Worm (Caenorhabditis elegans) whole organism, late embryonic: Measurements from ENCODE around the gene T01C1.4.

Experiments used
- C08G9.2 ChIP-seq: sonication (generic microtip); optimal IDR thresholded peaks from 2 replicates; lab custom pipeline; 2016; ENCODE audit warnings: mild to moderate bottlenecking, missing genetic modification characterization, moderate library complexity, missing compliant biosample characterization
- F13H6.1 ChIP-seq: sonication (generic microtip); optimal IDR thresholded peaks from 2 replicates; lab custom pipeline; 2016; ENCODE audit warnings: missing genetic modification characterization, missing compliant biosample characterization
- K02D7.2 ChIP-seq: sonication (generic microtip); optimal IDR thresholded peaks from 2 replicates; lab custom pipeline; 2017; ENCODE audit warnings: mild to moderate bottlenecking, missing genetic modification characterization, missing compliant biosample characterization
- Y22D7AL.16 ChIP-seq: sonication (generic microtip); optimal IDR thresholded peaks from 2 replicates; lab custom pipeline; 2016; ENCODE audit warnings: missing genetic modification characterization, missing compliant biosample characterization
- ama-1 ChIP-seq: fragments of 150-350 bp; optimal IDR thresholded peaks from 2 replicates; lab custom pipeline; 2014
- ceh-14 ChIP-seq: sonication (generic microtip); optimal IDR thresholded peaks from 2 replicates; lab custom pipeline; 2016; ENCODE audit warnings: missing genotype, missing genetic modification characterization, missing compliant biosample characterization
- ceh-2 ChIP-seq: sonication (generic microtip); optimal IDR thresholded peaks from 2 replicates; lab custom pipeline; 2016; ENCODE audit warnings: missing genotype, missing genetic modification characterization, missing compliant biosample characterization
- ceh-31 ChIP-seq: sonication (generic microtip); optimal IDR thresholded peaks from 2 replicates; lab custom pipeline; 2016; ENCODE audit warnings: missing genetic modification characterization, missing compliant biosample characterization
- ceh-34 ChIP-seq: sonication (generic microtip); optimal IDR thresholded peaks from 2 replicates; lab custom pipeline; 2016; ENCODE audit warnings: mild to moderate bottlenecking, missing genetic modification characterization, missing compliant biosample characterization
- ceh-45 ChIP-seq: fragments of 200-800 bp; sonication (Bioruptor generic); IDR thresholded peaks from 2 replicates; pipeline ENCODE4 v1.3.6; 2022; ENCODE audit warnings: missing genetic modification reagents, missing genetic modification characterization, missing compliant biosample characterization
- ceh-48 ChIP-seq: sonication (generic microtip); optimal IDR thresholded peaks from 2 replicates; lab custom pipeline; 2016; ENCODE audit warnings: missing genetic modification characterization, inconsistent platforms, missing compliant biosample characterization
- ceh-6 ChIP-seq: fragments of 200-800 bp; sonication (Bioruptor generic); optimal IDR thresholded peaks from 2 replicates; lab custom pipeline; 2018; ENCODE audit warnings: mild to moderate bottlenecking, missing genetic modification characterization, missing compliant biosample characterization
- che-1 ChIP-seq: sonication (generic microtip); optimal IDR thresholded peaks from 2 replicates; lab custom pipeline; 2016; ENCODE audit warnings: mild to moderate bottlenecking, missing genetic modification characterization, missing compliant biosample characterization
- elt-4 ChIP-seq: sonication (generic microtip); optimal IDR thresholded peaks from 2 replicates; lab custom pipeline; 2016; ENCODE audit warnings: missing genetic modification characterization, missing compliant biosample characterization
- eyg-1 ChIP-seq: sonication (generic microtip); optimal IDR thresholded peaks from 2 replicates; lab custom pipeline; 2016; ENCODE audit warnings: missing genotype, missing genetic modification characterization, missing compliant biosample characterization
- fkh-10 ChIP-seq: fragments of 150-350 bp; optimal IDR thresholded peaks from 2 replicates; lab custom pipeline; 2014; ENCODE audit warnings: missing biosample characterization, missing genetic modification reagents, missing genetic modification characterization
- fkh-6 ChIP-seq: sonication (generic microtip); optimal IDR thresholded peaks from 2 replicates; lab custom pipeline; 2016; ENCODE audit warnings: missing genetic modification characterization, missing compliant biosample characterization
- hlh-13 ChIP-seq: fragments of 200-800 bp; sonication (Bioruptor generic); optimal IDR thresholded peaks from 2 replicates; lab custom pipeline; 2018; ENCODE audit warnings: mild to moderate bottlenecking, missing genetic modification characterization, missing compliant biosample characterization
- hlh-30 ChIP-seq: sonication (generic microtip); optimal IDR thresholded peaks from 2 replicates; lab custom pipeline; 2017; ENCODE audit warnings: antibody characterized with exemption, missing genetic modification characterization, missing compliant biosample characterization; ENCODE audit not compliant: insufficient read depth
- hlh-6 ChIP-seq: sonication (generic microtip); optimal IDR thresholded peaks from 2 replicates; lab custom pipeline; 2016; ENCODE audit warnings: missing genotype, missing genetic modification characterization, missing compliant biosample characterization
- lin-11 ChIP-seq: fragments of 200-800 bp; sonication (Bioruptor generic); optimal IDR thresholded peaks from 2 replicates; lab custom pipeline; 2018; ENCODE audit warnings: mild to moderate bottlenecking, missing genetic modification characterization, missing compliant biosample characterization
- madf-2 ChIP-seq: sonication (generic microtip); optimal IDR thresholded peaks from 2 replicates; lab custom pipeline; 2017; ENCODE audit warnings: missing genetic modification characterization, missing compliant biosample characterization
- mec-3 ChIP-seq: sonication (generic microtip); optimal IDR thresholded peaks from 2 replicates; lab custom pipeline; 2016; ENCODE audit warnings: borderline replicate concordance, missing genetic modification characterization, missing compliant biosample characterization
- nfya-1 ChIP-seq: sonication (generic microtip); optimal IDR thresholded peaks from 2 replicates; lab custom pipeline; 2017; ENCODE audit warnings: missing genetic modification characterization, mild to moderate bottlenecking, missing compliant biosample characterization, antibody characterized with exemption, moderate library complexity
- nhr-11 ChIP-seq: fragments of 150-350 bp; optimal IDR thresholded peaks from 2 replicates; lab custom pipeline; 2014; ENCODE audit warnings: missing biosample characterization, missing genetic modification characterization
- nhr-232 ChIP-seq: sonication (generic microtip); optimal IDR thresholded peaks from 2 replicates; lab custom pipeline; 2016; ENCODE audit warnings: missing genetic modification characterization, missing compliant biosample characterization
- pat-9 ChIP-seq: fragments of 200-800 bp; sonication (Bioruptor generic); optimal IDR thresholded peaks from 2 replicates; lab custom pipeline; 2018; ENCODE audit warnings: mild to moderate bottlenecking, missing genetic modification characterization, moderate library complexity, missing compliant biosample characterization
- pax-1 ChIP-seq: fragments of 150-350 bp; optimal IDR thresholded peaks from 2 replicates; lab custom pipeline; 2014; ENCODE audit warnings: missing biosample characterization, missing genetic modification characterization
- pha-2 ChIP-seq: sonication (generic microtip); optimal IDR thresholded peaks from 2 replicates; lab custom pipeline; 2017; ENCODE audit warnings: mild to moderate bottlenecking, missing genetic modification characterization, missing compliant biosample characterization
- pha-4 ChIP-seq: fragments of 150-350 bp; optimal IDR thresholded peaks from 2 replicates; lab custom pipeline; 2018; ENCODE audit warnings: missing biosample characterization, missing genetic modification reagents, missing genetic modification characterization
- pros-1 ChIP-seq: fragments of 150-350 bp; optimal IDR thresholded peaks from 2 replicates; lab custom pipeline; 2014; ENCODE audit warnings: missing biosample characterization, missing genetic modification reagents, missing genetic modification characterization
- sox-2 ChIP-seq: fragments of 200-800 bp; sonication (Bioruptor generic); IDR thresholded peaks from 2 replicates; pipeline ENCODE4 v1.3.6; 2022; ENCODE audit warnings: missing genetic modification reagents, missing genetic modification characterization, missing compliant biosample characterization
- sox-4 ChIP-seq: sonication (generic microtip); optimal IDR thresholded peaks from 2 replicates; lab custom pipeline; 2017; ENCODE audit warnings: mild to moderate bottlenecking, missing genetic modification characterization, inconsistent platforms, missing compliant biosample characterization
- tbx-7 ChIP-seq: sonication (generic microtip); optimal IDR thresholded peaks from 2 replicates; lab custom pipeline; 2016; ENCODE audit warnings: missing genotype, missing genetic modification characterization, missing compliant biosample characterization
- unc-42 ChIP-seq: sonication (generic microtip); optimal IDR thresholded peaks from 2 replicates; lab custom pipeline; 2016; ENCODE audit warnings: missing genotype, missing genetic modification characterization, missing compliant biosample characterization
- unc-55 ChIP-seq: sonication (generic microtip); optimal IDR thresholded peaks from 2 replicates; lab custom pipeline; 2017; ENCODE audit warnings: missing biosample characterization, missing genetic modification reagents, missing genetic modification characterization
- unc-86 ChIP-seq: sonication (generic microtip); optimal IDR thresholded peaks from 2 replicates; lab custom pipeline; 2016; ENCODE audit warnings: missing genetic modification characterization, missing compliant biosample characterization
- ztf-16 ChIP-seq: sonication (generic microtip); optimal IDR thresholded peaks from 2 replicates; lab custom pipeline; 2017; ENCODE audit warnings: missing genetic modification characterization, missing compliant biosample characterization

The T01C1.4 gene

DNA sequence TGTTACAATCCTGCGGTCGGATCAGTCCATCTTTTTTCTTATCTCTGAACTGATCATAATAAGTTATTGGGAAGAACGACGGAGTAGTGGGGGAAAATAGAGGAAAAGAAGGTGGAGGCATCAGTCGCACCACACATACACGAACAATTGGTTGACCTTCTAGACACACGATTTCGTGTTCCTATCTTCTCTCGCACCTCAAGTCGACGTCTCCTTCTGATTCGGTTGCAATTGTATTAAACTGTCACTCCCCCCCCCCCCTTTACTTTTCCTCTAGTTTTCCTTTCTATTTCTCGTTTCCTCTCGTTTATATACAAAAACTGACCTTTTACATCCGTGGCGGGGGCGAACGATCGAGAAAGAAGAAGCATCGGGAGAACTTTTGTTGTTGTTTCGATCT is 25.7 kb downstream of the T01C1.4 start:
- TF ChIP-seq hlh-30 (tag; lab: Kevin White, UChicago) (no peak), unc-55 (peak; percentile 7)
- TF ChIP-seq, all 69 proteins: peak for 1

DNA sequence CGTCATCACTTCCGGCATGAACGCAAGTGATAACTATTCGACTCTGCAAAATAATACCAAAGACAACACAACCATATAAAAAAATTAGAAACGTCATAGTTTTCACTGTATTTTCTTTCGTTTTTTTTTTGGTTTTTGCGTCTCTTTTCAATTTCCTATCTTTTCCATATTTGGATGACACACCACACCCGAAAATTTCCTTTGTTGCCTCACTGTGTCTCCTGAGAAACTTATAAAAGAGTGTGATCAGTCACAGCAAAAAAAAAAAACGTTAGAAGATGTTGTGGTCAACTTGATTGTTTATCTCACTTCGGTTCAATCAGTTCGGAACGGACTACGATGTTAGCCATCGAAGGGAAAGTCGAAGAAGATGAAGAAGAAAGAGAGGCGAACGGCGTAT is 27.2 kb downstream of the T01C1.4 start:
- TF ChIP-seq tbx-7 (tag; lab: Kevin White, UChicago) = no peak
- no peak for TF ChIP-seq pax-1
- no peak for TF ChIP-seq eyg-1
- TF ChIP-seq ceh-2 = no peak
- TF ChIP-seq hlh-6 (tag; lab: Kevin White, UChicago) = no peak
- TF ChIP-seq pat-9 = no peak

DNA sequence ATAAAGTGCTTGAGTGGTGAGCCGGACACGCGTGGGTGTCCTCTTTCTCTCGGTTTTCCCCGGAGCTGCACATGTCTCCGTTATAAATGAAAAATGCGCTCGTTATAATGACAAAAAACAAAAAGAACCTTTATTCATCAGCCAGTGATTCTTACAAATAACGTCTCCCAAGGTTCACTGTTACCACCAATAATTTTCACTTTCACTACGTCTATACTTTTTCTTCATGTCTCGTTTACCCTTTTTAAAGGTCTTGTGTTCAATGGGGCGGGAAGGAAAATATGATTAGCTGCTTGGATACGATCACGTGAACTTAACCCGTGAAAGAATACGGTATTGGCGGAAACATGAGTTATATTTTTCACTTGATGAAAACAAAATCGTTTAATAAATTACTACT is 28.6 kb downstream of the T01C1.4 start:
- TF ChIP-seq hlh-30 (tag; lab: Kevin White, UChicago) = peak; percentile 26
- no peak for TF ChIP-seq K02D7.2 (tag; lab: Kevin White, UChicago)

DNA sequence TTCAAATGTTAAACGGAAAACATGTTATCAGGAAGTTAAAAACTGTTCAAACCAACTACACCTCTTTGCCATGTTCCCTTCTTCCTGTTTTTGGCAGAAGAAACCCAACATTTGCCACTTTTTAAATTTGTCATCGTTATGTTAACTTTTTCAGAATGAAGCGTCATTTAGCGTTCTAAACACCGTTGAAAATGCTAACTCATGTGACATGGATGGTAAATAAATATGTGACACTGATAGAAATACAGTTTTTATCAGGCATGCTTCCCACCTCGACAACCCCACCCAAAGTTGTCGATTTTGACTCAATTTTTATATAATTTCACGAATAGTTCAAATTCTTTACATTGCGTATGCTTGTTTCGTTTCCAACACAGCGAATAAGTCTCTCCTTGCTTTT is 29.6 kb downstream of the T01C1.4 start:
- TF ChIP-seq ceh-6 = no peak
- TF ChIP-seq pros-1 (tag; lab: Kevin White, UChicago) = no peak
- no peak for TF ChIP-seq pat-9
- no peak for TF ChIP-seq hlh-6 (tag; lab: Kevin White, UChicago)
- no peak for TF ChIP-seq pha-4 (tag; lab: Kevin White, UChicago)
- TF ChIP-seq ceh-48 (tag; lab: Kevin White, UChicago) = no peak
- TF ChIP-seq fkh-10 (GFP tag; lab: Kevin White, UChicago) = no peak
- no peak for TF ChIP-seq ceh-34 (tag; lab: Kevin White, UChicago)
- TF ChIP-seq unc-42 (tag; lab: Kevin White, UChicago) = no peak
- TF ChIP-seq tbx-7 (tag; lab: Kevin White, UChicago) = no peak
- no peak for TF ChIP-seq ztf-16 (tag; lab: Kevin White, UChicago)
- no peak for TF ChIP-seq ceh-14
- no peak for TF ChIP-seq nhr-232 (tag; lab: Kevin White, UChicago)
- TF ChIP-seq fkh-6 = no peak
- no peak for TF ChIP-seq ceh-31 (tag; lab: Kevin White, UChicago)
- TF ChIP-seq Y22D7AL.16 (tag; lab: Kevin White, UChicago) = no peak
- no peak for TF ChIP-seq hlh-13 (GFP tag; lab: Kevin White, UChicago)
- TF ChIP-seq, all 69 proteins: peak for 0

DNA sequence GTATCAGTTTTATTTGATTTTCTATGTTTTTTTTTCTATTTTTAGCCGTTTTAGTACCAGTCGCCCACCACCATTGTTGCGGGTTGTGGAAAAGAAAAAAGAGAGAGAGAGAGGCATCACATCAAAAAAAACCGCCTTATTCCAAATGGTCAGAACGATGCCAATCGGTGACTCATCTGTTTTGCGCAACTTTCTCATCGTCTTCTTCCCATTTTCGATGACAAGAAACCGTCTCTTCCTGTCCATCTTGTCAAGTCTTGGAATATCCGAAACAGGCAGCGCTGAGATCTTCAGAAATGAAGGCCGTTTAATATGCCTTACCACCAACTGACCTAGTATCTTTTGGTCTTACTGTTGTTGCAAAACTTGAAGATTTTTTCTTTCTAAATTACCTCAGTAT is 30.4 kb downstream of the T01C1.4 start:
- TF ChIP-seq F13H6.1 (tag; lab: Kevin White, UChicago) (no peak), pha-2 (tag; lab: Kevin White, UChicago) (no peak), nfya-1 (tag; lab: Kevin White, UChicago) (no peak), ceh-2 (no peak), C08G9.2 (no peak), elt-4 (tag; lab: Kevin White, UChicago) (no peak), che-1 (no peak), mec-3 (tag; lab: Kevin White, UChicago) (no peak), tbx-7 (tag; lab: Kevin White, UChicago) (no peak), madf-2 (tag; lab: Kevin White, UChicago) (no peak), sox-4 (tag; lab: Kevin White, UChicago) (no peak), lin-11 (no peak), sox-2 (GFP tag; lab: Robert Waterston, UW) (no peak), ceh-6 (no peak), ama-1 (lab: Kevin White, UChicago) (no peak), fkh-10 (GFP tag; lab: Kevin White, UChicago) (no peak), unc-86 (no peak), nhr-11 (tag; lab: Kevin White, UChicago) (no peak), ceh-45 (GFP tag; lab: Robert Waterston, UW) (no peak)
